Fruit fly (Drosophila melanogaster) whole organism, embryonic: ENCODE measurements around the gene ZnT35C.

Experiments used
- Atf6 ChIP-seq: fragments of 200-800 bp; sonication (Bioruptor generic); IDR thresholded peaks from 2 replicates; pipeline ENCODE4 v1.3.6; 2022; ENCODE audit warnings: missing biosample characterization, missing genetic modification characterization
- Bdp1 ChIP-seq: fragments of 200-800 bp; sonication (Bioruptor generic); optimal IDR thresholded peaks from 3 replicates; lab custom pipeline; 2016; ENCODE audit warnings: missing biosample characterization, missing genetic modification characterization
- Bteb2 ChIP-seq: fragments of 200-800 bp; sonication (Bioruptor generic); optimal IDR thresholded peaks from 2 replicates; lab custom pipeline; 2016; ENCODE audit warnings: missing biosample characterization, missing genetic modification characterization
- CG11560 ChIP-seq: fragments of 200-800 bp; sonication (Bioruptor generic); IDR thresholded peaks from 3 replicates; pipeline ENCODE4 v1.3.6; 2022; ENCODE audit warnings: missing biosample characterization, missing genetic modification characterization
- CG12071 ChIP-seq: fragments of 200-800 bp; sonication (Bioruptor generic); optimal IDR thresholded peaks from 3 replicates; lab custom pipeline; 2018; ENCODE audit warnings: missing biosample characterization, mild to moderate bottlenecking, missing genetic modification characterization
- CG12104 ChIP-seq: fragments of 200-800 bp; sonication (Bioruptor generic); optimal IDR thresholded peaks from 3 replicates; lab custom pipeline; 2016; ENCODE audit warnings: missing biosample characterization, missing genetic modification characterization
- CG13424 ChIP-seq: fragments of 200-800 bp; sonication (Bioruptor generic); optimal IDR thresholded peaks from 2 replicates; lab custom pipeline; 2019; ENCODE audit warnings: missing biosample characterization, mild to moderate bottlenecking, missing genetic modification characterization, moderate library complexity
- CG13775 ChIP-seq: fragments of 200-800 bp; sonication (Bioruptor generic); optimal IDR thresholded peaks from 3 replicates; lab custom pipeline; 2017; ENCODE audit warnings: missing biosample characterization, mild to moderate bottlenecking, missing genetic modification characterization
- CG1602 ChIP-seq: fragments of 200-800 bp; sonication (Bioruptor generic); optimal IDR thresholded peaks from 3 replicates; lab custom pipeline; 2016; ENCODE audit warnings: missing biosample characterization, missing genetic modification characterization
- CG17186 ChIP-seq: fragments of 200-800 bp; sonication (Bioruptor generic); optimal IDR thresholded peaks from 3 replicates; lab custom pipeline; 2017; ENCODE audit warnings: missing biosample characterization, missing genetic modification reagents, missing genetic modification characterization
- CG17385 ChIP-seq: fragments of 200-800 bp; sonication (Bioruptor generic); optimal IDR thresholded peaks from 3 replicates; lab custom pipeline; 2018; ENCODE audit warnings: missing biosample characterization, mild to moderate bottlenecking, missing genetic modification characterization
- CG1792 ChIP-seq: fragments of 200-800 bp; sonication (Bioruptor generic); optimal IDR thresholded peaks from 2 replicates; lab custom pipeline; 2016; ENCODE audit warnings: missing biosample characterization, missing genetic modification characterization
- CG31388 ChIP-seq: fragments of 200-800 bp; sonication (Bioruptor generic); optimal IDR thresholded peaks from 2 replicates; lab custom pipeline; 2016; ENCODE audit warnings: missing biosample characterization, missing genetic modification characterization
- CG3281 ChIP-seq: fragments of 200-800 bp; sonication (Bioruptor generic); optimal IDR thresholded peaks from 3 replicates; lab custom pipeline; 2017; ENCODE audit warnings: missing biosample characterization, mild to moderate bottlenecking, missing genetic modification characterization
- CG3847 ChIP-seq: fragments of 200-800 bp; sonication (Bioruptor generic); IDR thresholded peaks from 2 replicates; pipeline ENCODE4 v1.3.6; 2022; ENCODE audit warnings: missing biosample characterization, missing genetic modification characterization
- CG4424 ChIP-seq: fragments of 200-800 bp; sonication (Bioruptor generic); optimal IDR thresholded peaks from 3 replicates; lab custom pipeline; 2016; ENCODE audit warnings: missing biosample characterization, missing genetic modification characterization
- CG6689 ChIP-seq: fragments of 200-800 bp; sonication (Bioruptor generic); IDR thresholded peaks from 2 replicates; pipeline ENCODE4 v1.3.6; 2022; ENCODE audit warnings: missing biosample characterization, missing genetic modification characterization
- CG6791 ChIP-seq: fragments of 200-800 bp; sonication (Bioruptor generic); IDR thresholded peaks from 3 replicates; pipeline ENCODE4 v1.3.6; 2022; ENCODE audit warnings: missing biosample characterization, missing genetic modification characterization; ENCODE audit not compliant: partially characterized antibody
- CG6854 ChIP-seq: fragments of 200-800 bp; sonication (Bioruptor generic); optimal IDR thresholded peaks from 3 replicates; lab custom pipeline; 2017; ENCODE audit warnings: missing biosample characterization, mild to moderate bottlenecking, missing genetic modification characterization
- CG7271 ChIP-seq: fragments of 200-800 bp; sonication (Bioruptor generic); optimal IDR thresholded peaks from 2 replicates; lab custom pipeline; 2018; ENCODE audit warnings: missing biosample characterization, mild to moderate bottlenecking, missing genetic modification characterization, moderate library complexity
- CG7556 ChIP-seq: fragments of 200-800 bp; sonication (Bioruptor generic); optimal IDR thresholded peaks from 2 replicates; lab custom pipeline; 2017; ENCODE audit warnings: missing biosample characterization, mild to moderate bottlenecking, missing genetic modification characterization
- CG8089 ChIP-seq: fragments of 200-800 bp; sonication (Bioruptor generic); optimal IDR thresholded peaks from 3 replicates; lab custom pipeline; 2016; ENCODE audit warnings: missing biosample characterization, missing genetic modification characterization
- CG8765 ChIP-seq: fragments of 200-800 bp; sonication (Bioruptor generic); IDR thresholded peaks from 2 replicates; pipeline ENCODE4 v1.3.6; 2022; ENCODE audit warnings: missing biosample characterization, missing genetic modification characterization
- Dek ChIP-seq: fragments of 200-800 bp; sonication (Bioruptor generic); optimal IDR thresholded peaks from 3 replicates; lab custom pipeline; 2019; ENCODE audit warnings: missing biosample characterization, mild to moderate bottlenecking, missing genetic modification characterization, moderate library complexity
- Dref ChIP-seq: fragments of 200-800 bp; sonication (Bioruptor generic); IDR thresholded peaks from 2 replicates; pipeline ENCODE4 v1.3.6; 2022; ENCODE audit warnings: missing biosample characterization, missing genetic modification characterization
- Ets65A ChIP-seq: fragments of 200-800 bp; sonication (Bioruptor generic); peaks from one replicate; lab custom pipeline; 2016; ENCODE audit warnings: missing biosample characterization, missing genetic modification characterization
- Hr39 ChIP-seq: fragments of >200 bp; optimal IDR thresholded peaks from 2 replicates; lab custom pipeline; 2017
- Kr ChIP-seq: fragments of 200-800 bp; sonication (Bioruptor generic); optimal IDR thresholded peaks from 2 replicates; lab custom pipeline; 2017; ENCODE audit warnings: missing biosample characterization, mild to moderate bottlenecking, missing genetic modification characterization
- Oli ChIP-seq: fragments of 200-800 bp; sonication (Bioruptor generic); optimal IDR thresholded peaks from 2 replicates; lab custom pipeline; 2018; ENCODE audit warnings: missing biosample characterization, mild to moderate bottlenecking, missing genetic modification characterization, moderate library complexity
- Opbp ChIP-seq: fragments of 200-800 bp; sonication (Bioruptor generic); IDR thresholded peaks from 3 replicates; pipeline ENCODE4 v1.3.6; 2022; ENCODE audit warnings: missing biosample characterization, missing genetic modification characterization; ENCODE audit not compliant: partially characterized antibody
- Ptx1 ChIP-seq: fragments of 200-800 bp; sonication (Bioruptor generic); IDR thresholded peaks from 2 replicates; pipeline ENCODE4 v1.3.6; 2022; ENCODE audit warnings: missing biosample characterization, missing genetic modification characterization
- Sry-β ChIP-seq: fragments of 200-800 bp; sonication (Bioruptor generic); optimal IDR thresholded peaks from 2 replicates; lab custom pipeline; 2018; ENCODE audit warnings: missing biosample characterization, mild to moderate bottlenecking, missing genetic modification characterization, moderate library complexity
- Vsx1 ChIP-seq: fragments of 200-800 bp; sonication (Bioruptor generic); optimal IDR thresholded peaks from 2 replicates; lab custom pipeline; 2017; ENCODE audit warnings: missing biosample characterization, mild to moderate bottlenecking, missing genetic modification characterization, missing genetic modification reagents
- abd-A ChIP-seq: fragments of 200-800 bp; sonication (Bioruptor generic); optimal IDR thresholded peaks from 3 replicates; lab custom pipeline; 2019; ENCODE audit warnings: missing biosample characterization, mild to moderate bottlenecking, missing genetic modification characterization, moderate library complexity
- aop ChIP-seq: fragments of 200-800 bp; sonication (Bioruptor generic); IDR thresholded peaks from 2 replicates; pipeline ENCODE4 v1.3.6; 2022; ENCODE audit warnings: missing biosample characterization, missing genetic modification characterization
- bcd ChIP-seq: fragments of 200-800 bp; sonication (Bioruptor generic); optimal IDR thresholded peaks from 2 replicates; lab custom pipeline; 2017; ENCODE audit warnings: missing biosample characterization, mild to moderate bottlenecking, missing genetic modification characterization
- br ChIP-seq: fragments of >200 bp; optimal IDR thresholded peaks from 2 replicates; lab custom pipeline; 2017
- grn ChIP-seq: fragments of 200-800 bp; sonication (Bioruptor generic); optimal IDR thresholded peaks from 3 replicates; lab custom pipeline; 2017; ENCODE audit warnings: missing biosample characterization, missing genetic modification characterization
- her ChIP-seq: fragments of 200-800 bp; sonication (Bioruptor generic); optimal IDR thresholded peaks from 2 replicates; lab custom pipeline; 2016; ENCODE audit warnings: missing biosample characterization, missing genetic modification characterization
- ind ChIP-seq: fragments of 200-800 bp; sonication (Bioruptor generic); optimal IDR thresholded peaks from 3 replicates; lab custom pipeline; 2016; ENCODE audit warnings: missing biosample characterization, missing genetic modification characterization
- kni ChIP-seq: fragments of 200-800 bp; sonication (Bioruptor generic); optimal IDR thresholded peaks from 3 replicates; lab custom pipeline; 2017; ENCODE audit warnings: mild to moderate bottlenecking, missing biosample characterization, missing genetic modification reagents, missing genetic modification characterization
- nom ChIP-seq: fragments of 200-800 bp; sonication (Bioruptor generic); optimal IDR thresholded peaks from 2 replicates; lab custom pipeline; 2017; ENCODE audit warnings: missing biosample characterization, missing genetic modification characterization, mild to moderate bottlenecking, moderate library complexity, missing genetic modification reagents
- phol ChIP-seq: fragments of 200-800 bp; sonication (Bioruptor generic); optimal IDR thresholded peaks from 3 replicates; lab custom pipeline; 2018; ENCODE audit warnings: missing biosample characterization, mild to moderate bottlenecking, missing genetic modification characterization, moderate library complexity
- pros ChIP-seq: fragments of 200-800 bp; sonication (Bioruptor generic); optimal IDR thresholded peaks from 3 replicates; lab custom pipeline; 2019; ENCODE audit warnings: missing biosample characterization, mild to moderate bottlenecking, missing genetic modification characterization, moderate library complexity
- ranshi ChIP-seq: fragments of 200-800 bp; sonication (Bioruptor generic); IDR thresholded peaks from 2 replicates; pipeline ENCODE4 v1.3.6; 2022; ENCODE audit warnings: missing biosample characterization, missing genetic modification characterization
- row ChIP-seq: fragments of 200-800 bp; sonication (Bioruptor generic); IDR thresholded peaks from 3 replicates; pipeline ENCODE4 v1.3.6; 2022; ENCODE audit warnings: missing biosample characterization, missing genetic modification characterization
- scrt ChIP-seq: fragments of 200-800 bp; sonication (Bioruptor generic); optimal IDR thresholded peaks from 2 replicates; lab custom pipeline; 2018; ENCODE audit warnings: missing biosample characterization, mild to moderate bottlenecking, missing genetic modification characterization, moderate library complexity
- tgo ChIP-seq: fragments of 200-800 bp; sonication (Bioruptor generic); IDR thresholded peaks from 3 replicates; pipeline ENCODE4 v1.3.6; 2022; ENCODE audit warnings: missing biosample characterization, missing genetic modification characterization
- unpg ChIP-seq: fragments of 200-800 bp; sonication (Bioruptor generic); optimal IDR thresholded peaks from 3 replicates; lab custom pipeline; 2018; ENCODE audit warnings: missing biosample characterization, mild to moderate bottlenecking, missing genetic modification characterization, moderate library complexity

The ZnT35C gene

DNA sequence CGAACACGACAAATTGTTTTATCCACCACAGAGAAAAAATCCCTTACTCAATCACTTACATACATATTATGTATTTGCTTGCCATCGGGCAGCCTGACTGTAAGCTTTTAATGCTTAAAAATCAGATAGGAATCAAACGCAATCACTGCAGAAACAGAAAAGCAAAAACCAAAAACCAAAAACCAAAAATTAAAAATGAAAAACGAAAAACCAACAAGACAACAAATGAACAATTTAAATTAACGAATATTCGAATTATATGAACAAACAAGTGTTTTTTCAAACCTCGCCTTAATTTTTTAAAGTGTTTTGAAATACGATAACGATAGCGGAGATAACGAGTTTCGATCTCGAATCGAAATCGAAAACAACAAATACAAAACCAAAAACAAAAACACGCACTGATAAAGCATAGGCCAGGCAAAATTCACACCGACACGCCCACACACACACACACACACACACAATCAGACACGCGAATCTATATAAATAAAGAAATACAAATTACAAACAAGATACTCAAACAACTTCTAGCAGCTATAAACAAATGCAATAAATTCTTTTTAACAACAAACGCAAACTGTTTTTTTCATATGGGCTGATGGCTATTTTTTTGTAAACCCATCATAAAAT lies 6.8 kb upstream of the ZnT35C start (continued):
- TF ChIP-seq CG13424 (tag; lab: Kevin White, UChicago) (peak; percentile 45), CG6854 (no peak), CG6791 (no peak), her (GFP tag; lab: Kevin White, UChicago) (peak; percentile 2), Sry-β (GFP tag; lab: Kevin White, UChicago) (no peak), grn (GFP tag; lab: Kevin White, UChicago) (peak; percentile 86), Ptx1 (peak; percentile 79), CG11560 (no peak), CG13775 (GFP tag; lab: Kevin White, UChicago) (peak; percentile 3), CG12104 (peak; percentile 10), CG31388 (no peak), kni (GFP tag; lab: Kevin White, UChicago) (no peak), Atf6 (GFP tag; lab: Robert Waterston, UW) (peak; percentile 64; the same call in 1 of the 2 replicates), CG3847 (peak; percentile 23; the same call in 1 of the 2 replicates), CG1602 (no peak), Bdp1 (no peak), Vsx1 (GFP tag; lab: Kevin White, UChicago) (no peak), Bteb2 (GFP tag; lab: Kevin White, UChicago) (peak; percentile 28), CG7271 (tag; lab: Kevin White, UChicago) (no peak), Oli (peak; percentile 40), aop (no peak), abd-A (tag; lab: Kevin White, UChicago) (no peak), CG12071 (GFP tag; lab: Kevin White, UChicago) (no peak), CG4424 (peak; percentile 49), nom (GFP tag; lab: Kevin White, UChicago) (no peak), CG1792 (no peak), Dek (tag; lab: Kevin White, UChicago) (peak; percentile 3), ind (GFP tag; lab: Kevin White, UChicago) (peak; percentile 43), Hr39 (no peak), scrt (GFP tag; lab: Kevin White, UChicago) (peak; percentile 23), phol (peak; percentile 55), bcd (peak; percentile 51), CG3281 (peak; percentile 46), CG8089 (GFP tag; lab: Kevin White, UChicago) (peak; percentile 6), Kr (GFP tag; lab: Kevin White, UChicago) (no peak), unpg (peak; percentile 60), CG17186 (no peak), row (GFP tag; lab: Robert Waterston, UW) (peak; percentile 79), tgo (GFP tag; lab: Robert Waterston, UW) (peak; percentile 56; the same call in 2 of the 3 replicates), Dref (GFP tag; lab: Robert Waterston, UW) (no peak), CG7556 (peak; percentile 45), pros (GFP tag; lab: Kevin White, UChicago) (no peak), ranshi (GFP tag; lab: Robert Waterston, UW) (peak; percentile 46; the same call in 1 of the 2 replicates), CG8765 (GFP tag; lab: Robert Waterston, UW) (no peak), CG6689 (peak; percentile 56; the same call in 1 of the 2 replicates), CG17385 (GFP tag; lab: Kevin White, UChicago) (peak; percentile 63), br (no peak), Opbp (GFP tag; lab: Robert Waterston, UW) (no peak), Ets65A (peak; percentile 91)
- TF ChIP-seq, all 482 proteins: peak for 180
